Worm (Caenorhabditis elegans): ENCODE measurements around the gene unc-22.

unc-22 gene

DNA sequence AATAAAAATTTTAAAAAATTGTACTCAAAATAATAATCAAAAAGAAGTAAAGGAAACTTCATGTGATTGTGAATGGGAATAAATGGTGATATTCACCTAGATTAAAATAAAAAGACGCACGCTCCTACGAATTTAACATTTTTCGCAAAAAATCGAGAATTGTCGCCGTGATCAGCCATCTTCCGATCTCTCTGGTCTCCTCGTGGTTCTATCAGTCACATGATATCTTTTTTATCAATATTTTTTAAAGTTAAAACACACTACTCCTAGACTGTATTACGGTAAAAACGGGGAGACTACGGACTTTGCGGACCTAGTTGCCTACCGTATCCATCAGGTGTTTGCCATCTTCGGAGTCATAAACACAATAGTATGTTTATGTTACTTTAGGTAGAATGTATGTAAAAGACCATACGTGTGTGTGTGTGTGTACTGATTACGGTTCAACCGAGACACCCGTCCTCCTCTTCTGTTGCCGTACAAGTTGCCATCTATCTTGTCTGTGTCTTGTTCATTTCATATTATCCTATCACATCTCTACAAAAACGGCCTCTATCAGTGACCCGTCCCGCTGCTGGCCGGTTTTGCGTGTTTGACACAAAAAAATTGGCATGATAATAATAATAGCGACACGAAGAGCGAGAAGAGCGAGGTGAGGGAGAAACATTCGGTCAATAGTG, 35.9 kb upstream of the unc-22 start, which contains the start of gene T12G3.2 (continued):
- TF ChIP-seq hlh-30 (tag; optimal IDR thresholded peaks at IDR 0.05; ENCODE audit: insufficient read depth) (peak; percentile 63), lin-1 (GFP tag; IDR thresholded peaks at IDR 0.05) (no peak), nhr-41 (GFP tag; IDR thresholded peaks at IDR 0.05) (peak; percentile 27; the same call in 1 of the 2 replicates), hif-1 (tag; optimal IDR thresholded peaks at IDR 0.05) (peak in 1 of 2 experiments; percentile 3), nhr-42 (GFP tag; IDR thresholded peaks at IDR 0.05) (no peak), nhr-10 (tag; optimal IDR thresholded peaks at IDR 0.05) (no peak), zfp-2 (tag; optimal IDR thresholded peaks at IDR 0.05) (no peak), ZK546.5 (tag; optimal IDR thresholded peaks at IDR 0.05) (no peak), lsy-2 (tag; optimal IDR thresholded peaks at IDR 0.05) (peak in 1 of 2 experiments; percentile 35), mes-2 (tag; optimal IDR thresholded peaks at IDR 0.05; ENCODE audit: poor library complexity, severe bottlenecking) (peak; percentile 48), Y105C5A.15 (GFP tag; IDR thresholded peaks at IDR 0.05) (no peak), ztf-11 (tag; optimal IDR thresholded peaks at IDR 0.05) (no peak), nhr-6 (tag; optimal IDR thresholded peaks at IDR 0.05) (peak; percentile 21), nhr-11 (tag; optimal IDR thresholded peaks at IDR 0.05) (no peak), cey-2 (tag; optimal IDR thresholded peaks at IDR 0.05; ENCODE audit: borderline replicate concordance, insufficient read depth) (no peak), saeg-2 (GFP tag; IDR thresholded peaks at IDR 0.05) (0 out of 2 replicates have a peak, but pooled peaks have one; percentile 42), jun-1 (tag; optimal IDR thresholded peaks at IDR 0.05) (no peak), zag-1 (tag; optimal IDR thresholded peaks at IDR 0.05) (no peak), dmd-6 (GFP tag; IDR thresholded peaks at IDR 0.05) (peak; percentile 63; the same call in 1 of the 2 replicates), duxl-1 (tag; optimal IDR thresholded peaks at IDR 0.05; ENCODE audit: poor library complexity) (no peak), egl-43 (GFP tag; IDR thresholded peaks at IDR 0.05) (no peak), zip-2 (tag; optimal IDR thresholded peaks at IDR 0.05) (no peak), aly-2 (tag; optimal IDR thresholded peaks at IDR 0.05) (no peak), daf-12 (tag; optimal IDR thresholded peaks at IDR 0.05) (no peak), ces-1 (GFP tag; optimal IDR thresholded peaks at IDR 0.05) (no peak), ceh-62 (tag; optimal IDR thresholded peaks at IDR 0.05) (no peak), nhr-77 (tag; optimal IDR thresholded peaks at IDR 0.05) (peak; percentile 64)

DNA sequence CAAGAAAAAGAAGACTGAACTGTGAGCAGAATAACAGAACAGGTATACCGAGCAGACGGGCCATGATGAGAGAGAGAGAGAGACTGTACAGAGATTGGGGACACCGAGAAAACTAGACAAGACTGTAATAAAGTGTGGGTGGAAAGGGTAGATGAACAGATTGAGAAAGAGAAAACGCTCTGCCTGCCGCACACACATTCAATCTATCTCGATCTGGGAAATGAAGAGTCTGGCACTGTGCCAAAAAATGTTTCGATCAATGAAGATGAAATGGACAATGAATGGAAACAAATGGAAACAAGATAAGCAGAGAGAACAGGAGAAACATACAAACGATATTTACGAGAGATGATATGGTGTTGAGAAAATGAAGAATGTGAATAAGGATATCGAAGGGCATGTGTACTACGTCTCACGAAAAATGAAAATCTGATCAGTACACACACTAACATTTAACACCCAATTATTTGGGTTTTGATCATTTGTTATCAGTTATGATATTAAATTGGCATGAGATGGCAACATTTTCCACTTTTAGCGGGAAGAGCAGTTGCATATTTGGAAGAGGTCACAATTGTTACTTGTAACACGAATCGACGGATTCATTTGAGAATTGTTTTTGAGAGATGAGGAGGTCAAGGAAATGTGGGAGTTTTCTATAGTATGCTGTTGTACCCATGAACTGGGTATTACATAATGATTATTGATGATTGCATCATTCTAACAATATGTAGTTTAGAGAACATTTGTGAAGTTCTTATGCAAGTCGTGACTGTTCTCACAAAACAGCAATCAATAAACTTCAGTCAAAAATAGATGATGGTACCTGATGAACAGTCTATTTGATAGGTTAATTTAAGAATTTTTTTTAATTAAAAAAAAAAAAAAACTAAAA, 34.3 kb upstream of the unc-22 start:
- TF ChIP-seq mdt-29 (GFP tag; IDR thresholded peaks at IDR 0.05), result no peak
- TF ChIP-seq ZK546.5 (tag; optimal IDR thresholded peaks at IDR 0.05), result no peak
- no peak for TF ChIP-seq dmd-8 (GFP tag; IDR thresholded peaks at IDR 0.05)
- TF ChIP-seq dve-1 (tag; optimal IDR thresholded peaks at IDR 0.05; ENCODE audit: insufficient read depth), result peak; percentile 6
- no peak for TF ChIP-seq ceh-82 (tag; optimal IDR thresholded peaks at IDR 0.05)
- TF ChIP-seq pqm-1 (tag; optimal IDR thresholded peaks at IDR 0.05), result peak; percentile 48
- TF ChIP-seq mdl-1 (tag; optimal IDR thresholded peaks at IDR 0.05), result no peak
- peak; percentile 3 for TF ChIP-seq dpl-1 (GFP tag; optimal IDR thresholded peaks at IDR 0.05)
- TF ChIP-seq hlh-11 (tag; optimal IDR thresholded peaks at IDR 0.05), result peak; percentile 25
- peak in 1 of 2 experiments; percentile 6 for TF ChIP-seq lsy-2 (tag; optimal IDR thresholded peaks at IDR 0.05)
- peak; percentile 69 for TF ChIP-seq nhr-28 (tag; optimal IDR thresholded peaks at IDR 0.05)

DNA sequence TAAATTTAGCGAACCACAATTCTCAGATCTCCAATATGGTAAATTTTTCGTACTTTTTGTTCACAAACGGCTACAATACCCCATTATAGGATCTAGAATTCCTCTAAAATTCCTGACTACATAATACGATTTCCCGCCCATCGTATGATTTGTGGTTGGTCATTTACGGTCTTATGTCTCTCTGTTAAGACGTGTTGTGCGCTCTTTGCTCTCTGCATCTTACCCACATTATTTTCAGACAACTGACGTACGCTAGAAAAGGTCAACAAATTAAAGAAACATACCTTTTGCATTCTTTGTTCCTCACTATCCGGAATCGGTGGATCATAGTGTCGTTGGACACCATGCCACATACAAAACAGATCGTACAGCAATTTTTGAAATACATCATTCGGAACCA, 32.2 kb upstream of the unc-22 start:
- peak; percentile 30 for TF ChIP-seq dve-1 (tag; optimal IDR thresholded peaks at IDR 0.05; ENCODE audit: insufficient read depth)
- no peak for TF ChIP-seq nhr-25 (tag; optimal IDR thresholded peaks at IDR 0.05; ENCODE audit: borderline replicate concordance, insufficient read depth)
- TF ChIP-seq hlh-11 (tag; optimal IDR thresholded peaks at IDR 0.05), result peak; percentile 43
- no peak for TF ChIP-seq snpc-4 (tag; optimal IDR thresholded peaks at IDR 0.05)
- peak; percentile 11 for TF ChIP-seq hlh-30 (tag; optimal IDR thresholded peaks at IDR 0.05; ENCODE audit: insufficient read depth)
- TF ChIP-seq pqm-1 (tag; optimal IDR thresholded peaks at IDR 0.05), result peak; percentile 13
- peak; percentile 90 for TF ChIP-seq nhr-28 (tag; optimal IDR thresholded peaks at IDR 0.05)
- peak; percentile 41; the same call in 1 of the 2 replicates for TF ChIP-seq dmd-6 (GFP tag; IDR thresholded peaks at IDR 0.05)
- no peak for TF ChIP-seq skn-1 (tag; optimal IDR thresholded peaks at IDR 0.05)
- peak; percentile 60 for TF ChIP-seq nhr-77 (tag; optimal IDR thresholded peaks at IDR 0.05)
- no peak for TF ChIP-seq daf-16 (GFP tag; optimal IDR thresholded peaks at IDR 0.05)
- peak; percentile 52 for TF ChIP-seq daf-16 (tag; optimal IDR thresholded peaks at IDR 0.05)
